Fruit fly (Drosophila melanogaster) whole organism, prepupa: ENCODE measurements around the gene CG4199.

Source experiments
- Blimp-1 ChIP-seq: fragments of 200-800 bp; sonication (Bioruptor generic); optimal IDR thresholded peaks from 3 replicates; lab custom pipeline; 2017; ENCODE audit warnings: missing biosample characterization, missing genetic modification characterization, mild to moderate bottlenecking, moderate library complexity, missing genetic modification reagents
- CG10631 ChIP-seq: fragments of 200-800 bp; sonication (Bioruptor generic); optimal IDR thresholded peaks from 2 replicates; lab custom pipeline; 2016; ENCODE audit warnings: missing biosample characterization, missing genetic modification characterization
- CG10669 ChIP-seq: fragments of 200-800 bp; sonication (Bioruptor generic); optimal IDR thresholded peaks from 3 replicates; lab custom pipeline; 2018; ENCODE audit warnings: missing biosample characterization, mild to moderate bottlenecking, missing genetic modification characterization, moderate library complexity
- CG11762 ChIP-seq: fragments of 200-800 bp; sonication (Bioruptor generic); optimal IDR thresholded peaks from 3 replicates; lab custom pipeline; 2016; ENCODE audit warnings: missing biosample characterization, missing genetic modification characterization; ENCODE audit not compliant: insufficient read depth
- CG1621 ChIP-seq: fragments of 200-800 bp; sonication (Bioruptor generic); optimal IDR thresholded peaks from 3 replicates; lab custom pipeline; 2018; ENCODE audit warnings: missing biosample characterization, mild to moderate bottlenecking, missing genetic modification characterization
- CG16779 ChIP-seq: fragments of 200-800 bp; sonication (Bioruptor generic); optimal IDR thresholded peaks from 3 replicates; lab custom pipeline; 2017; ENCODE audit warnings: missing biosample characterization, mild to moderate bottlenecking, missing genetic modification characterization
- CG3032 ChIP-seq: fragments of 200-800 bp; optimal IDR thresholded peaks from 2 replicates; lab custom pipeline; 2019; ENCODE audit warnings: missing biosample characterization, mild to moderate bottlenecking, missing genetic modification characterization, moderate library complexity
- CG31627 ChIP-seq: fragments of 200-800 bp; sonication (Bioruptor generic); optimal IDR thresholded peaks from 3 replicates; lab custom pipeline; 2016; ENCODE audit warnings: missing biosample characterization, missing genetic modification characterization
- CG32006 ChIP-seq: fragments of 200-800 bp; sonication (Bioruptor generic); optimal IDR thresholded peaks from 3 replicates; lab custom pipeline; 2017; ENCODE audit warnings: missing biosample characterization, mild to moderate bottlenecking, missing genetic modification characterization
- CG34406 ChIP-seq: fragments of 200-800 bp; sonication (Bioruptor generic); optimal IDR thresholded peaks from 3 replicates; lab custom pipeline; 2016; ENCODE audit warnings: missing biosample characterization, missing genetic modification characterization
- CG3919 ChIP-seq: fragments of 200-800 bp; sonication (Bioruptor generic); optimal IDR thresholded peaks from 3 replicates; lab custom pipeline; 2016; ENCODE audit warnings: missing biosample characterization, missing genetic modification characterization
- CG6163 ChIP-seq: fragments of 200-800 bp; sonication (Bioruptor generic); IDR thresholded peaks from 3 replicates; pipeline ENCODE4 v1.3.6; 2022; ENCODE audit warnings: missing biosample characterization, missing genetic modification characterization
- CG6276 ChIP-seq: fragments of 200-800 bp; sonication (Bioruptor generic); optimal IDR thresholded peaks from 2 replicates; lab custom pipeline; 2017; ENCODE audit warnings: missing biosample characterization, mild to moderate bottlenecking, missing genetic modification characterization
- CG6792 ChIP-seq: fragments of 200-800 bp; sonication (Bioruptor generic); optimal IDR thresholded peaks from 3 replicates; lab custom pipeline; 2016; ENCODE audit warnings: missing biosample characterization, missing genetic modification characterization
- CG6854 ChIP-seq: fragments of 200-800 bp; sonication (Bioruptor generic); optimal IDR thresholded peaks from 2 replicates; lab custom pipeline; 2017; ENCODE audit warnings: missing biosample characterization, mild to moderate bottlenecking, missing genetic modification characterization
- CG8119 ChIP-seq: fragments of 200-800 bp; sonication (Bioruptor generic); IDR thresholded peaks from 3 replicates; pipeline ENCODE4 v1.3.6; 2022; ENCODE audit warnings: missing biosample characterization, missing genetic modification characterization
- CG8632 ChIP-seq: fragments of 200-800 bp; sonication (Bioruptor generic); optimal IDR thresholded peaks from 3 replicates; lab custom pipeline; 2016; ENCODE audit warnings: missing biosample characterization, missing genetic modification characterization
- Eip75B ChIP-seq: fragments of 200-800 bp; sonication (Bioruptor generic); optimal IDR thresholded peaks from 3 replicates; lab custom pipeline; 2016; ENCODE audit warnings: missing biosample characterization, missing genetic modification characterization
- Eip78C ChIP-seq: fragments of 200-800 bp; sonication (Bioruptor generic); peaks from one replicate; lab custom pipeline; 2016; ENCODE audit warnings: missing biosample characterization, missing genetic modification characterization
- Eip93F ChIP-seq: fragments of 200-800 bp; sonication (Bioruptor generic); optimal IDR thresholded peaks from 2 replicates; lab custom pipeline; 2016; ENCODE audit warnings: missing biosample characterization, mild to moderate bottlenecking, missing genetic modification characterization
- Ets21C ChIP-seq: fragments of 200-800 bp; sonication (Bioruptor generic); optimal IDR thresholded peaks from 3 replicates; lab custom pipeline; 2016; ENCODE audit warnings: missing biosample characterization, missing genetic modification characterization
- Ets96B ChIP-seq: fragments of 200-800 bp; optimal IDR thresholded peaks from 2 replicates; lab custom pipeline; 2019; ENCODE audit warnings: missing biosample characterization, mild to moderate bottlenecking, missing genetic modification characterization, moderate library complexity
- Hr38 ChIP-seq: sonication (Bioruptor generic); optimal IDR thresholded peaks from 2 replicates; lab custom pipeline; 2016; ENCODE audit warnings: missing biosample characterization, missing genetic modification characterization
- Hr39 ChIP-seq: fragments of 200-800 bp; sonication (Bioruptor generic); optimal IDR thresholded peaks from 2 replicates; lab custom pipeline; 2016; ENCODE audit warnings: missing biosample characterization, missing genetic modification characterization
- Lpt ChIP-seq: fragments of 200-800 bp; sonication (Bioruptor generic); optimal IDR thresholded peaks from 3 replicates; lab custom pipeline; 2016; ENCODE audit warnings: missing biosample characterization, missing genetic modification characterization
- Met ChIP-seq: fragments of 200-800 bp; sonication (Bioruptor generic); optimal IDR thresholded peaks from 3 replicates; lab custom pipeline; 2016; ENCODE audit warnings: missing biosample characterization, missing genetic modification characterization
- OdsH ChIP-seq: fragments of 200-800 bp; sonication (Bioruptor generic); optimal IDR thresholded peaks from 3 replicates; lab custom pipeline; 2016; ENCODE audit warnings: missing biosample characterization, missing genetic modification characterization
- Smox ChIP-seq: fragments of 200-800 bp; sonication (Bioruptor generic); optimal IDR thresholded peaks from 3 replicates; lab custom pipeline; 2016; ENCODE audit warnings: missing biosample characterization, missing genetic modification characterization
- Sox14 ChIP-seq: fragments of 200-800 bp; sonication (Bioruptor generic); optimal IDR thresholded peaks from 3 replicates; lab custom pipeline; 2016; ENCODE audit warnings: missing biosample characterization, missing genetic modification characterization
- Sox15 ChIP-seq: fragments of 200-800 bp; sonication (Bioruptor generic); optimal IDR thresholded peaks from 3 replicates; lab custom pipeline; 2016; ENCODE audit warnings: missing biosample characterization, missing genetic modification characterization
- achi ChIP-seq: fragments of 200-800 bp; sonication (Bioruptor generic); optimal IDR thresholded peaks from 3 replicates; lab custom pipeline; 2016; ENCODE audit warnings: missing biosample characterization, missing genetic modification characterization
- acj6 ChIP-seq: fragments of 200-800 bp; sonication (Bioruptor generic); optimal IDR thresholded peaks from 3 replicates; lab custom pipeline; 2016; ENCODE audit warnings: missing biosample characterization, missing genetic modification characterization
- cyc ChIP-seq: fragments of 200-800 bp; sonication (Bioruptor generic); optimal IDR thresholded peaks from 3 replicates; lab custom pipeline; 2016; ENCODE audit warnings: missing biosample characterization, missing genetic modification characterization
- dac ChIP-seq: fragments of 200-800 bp; sonication (Bioruptor generic); optimal IDR thresholded peaks from 2 replicates; lab custom pipeline; 2017; ENCODE audit warnings: missing biosample characterization, mild to moderate bottlenecking, missing genetic modification characterization
- dsx ChIP-seq: fragments of 200-800 bp; optimal IDR thresholded peaks from 3 replicates; lab custom pipeline; 2019; ENCODE audit warnings: missing biosample characterization, mild to moderate bottlenecking, missing genetic modification characterization, moderate library complexity; ENCODE audit not compliant: poor library complexity, severe bottlenecking
- eg ChIP-seq: fragments of 200-800 bp; sonication (Bioruptor generic); IDR thresholded peaks from 3 replicates; pipeline ENCODE4 v1.3.6; 2022; ENCODE audit warnings: missing biosample characterization, missing genetic modification characterization
- esn ChIP-seq: fragments of 200-800 bp; sonication (Bioruptor generic); optimal IDR thresholded peaks from 2 replicates; lab custom pipeline; 2016; ENCODE audit warnings: missing biosample characterization, mild to moderate bottlenecking, missing genetic modification characterization, moderate library complexity
- fd59A ChIP-seq: fragments of 200-800 bp; sonication (Bioruptor generic); optimal IDR thresholded peaks from 2 replicates; lab custom pipeline; 2017; ENCODE audit warnings: missing biosample characterization, mild to moderate bottlenecking, missing genetic modification characterization, missing genetic modification reagents
- fd85E ChIP-seq: fragments of 200-800 bp; sonication (Bioruptor generic); optimal IDR thresholded peaks from 3 replicates; lab custom pipeline; 2016; ENCODE audit warnings: missing biosample characterization, missing genetic modification characterization
- fkh ChIP-seq: fragments of 200-800 bp; sonication (Bioruptor generic); optimal IDR thresholded peaks from 3 replicates; lab custom pipeline; 2017; ENCODE audit warnings: missing biosample characterization, mild to moderate bottlenecking, missing genetic modification characterization, moderate library complexity
- pdm3 ChIP-seq: fragments of 200-800 bp; sonication (Bioruptor generic); optimal IDR thresholded peaks from 3 replicates; lab custom pipeline; 2016; ENCODE audit warnings: missing biosample characterization, missing genetic modification characterization
- spab ChIP-seq: fragments of 200-800 bp; sonication (Bioruptor generic); optimal IDR thresholded peaks from 2 replicates; lab custom pipeline; 2017; ENCODE audit warnings: missing biosample characterization, mild to moderate bottlenecking, missing genetic modification characterization, missing genetic modification reagents
- ss ChIP-seq, 2 experiments: fragments of 200-800 bp; sonication (Bioruptor generic); optimal IDR thresholded peaks; 2 replicates in 1 of 2; 3 replicates in 1 of 2; lab custom pipeline; 2017 to 2018; ENCODE audit warnings: mild to moderate bottlenecking in 2 of 2, missing biosample characterization in 2 of 2, missing genetic modification characterization in 2 of 2, moderate library complexity in 1 of 2
- svp ChIP-seq: fragments of 200-800 bp; sonication (Bioruptor generic); peaks from one replicate; lab custom pipeline; 2016; ENCODE audit warnings: missing biosample characterization, missing genetic modification characterization
- topi ChIP-seq: fragments of 200-800 bp; sonication (Bioruptor generic); optimal IDR thresholded peaks from 3 replicates; lab custom pipeline; 2016; ENCODE audit warnings: missing biosample characterization, missing genetic modification characterization
- vri ChIP-seq: fragments of 200-800 bp; sonication (Bioruptor generic); optimal IDR thresholded peaks from 3 replicates; lab custom pipeline; 2016; ENCODE audit warnings: missing biosample characterization, mild to moderate bottlenecking, missing genetic modification characterization

Gene CG4199

DNA sequence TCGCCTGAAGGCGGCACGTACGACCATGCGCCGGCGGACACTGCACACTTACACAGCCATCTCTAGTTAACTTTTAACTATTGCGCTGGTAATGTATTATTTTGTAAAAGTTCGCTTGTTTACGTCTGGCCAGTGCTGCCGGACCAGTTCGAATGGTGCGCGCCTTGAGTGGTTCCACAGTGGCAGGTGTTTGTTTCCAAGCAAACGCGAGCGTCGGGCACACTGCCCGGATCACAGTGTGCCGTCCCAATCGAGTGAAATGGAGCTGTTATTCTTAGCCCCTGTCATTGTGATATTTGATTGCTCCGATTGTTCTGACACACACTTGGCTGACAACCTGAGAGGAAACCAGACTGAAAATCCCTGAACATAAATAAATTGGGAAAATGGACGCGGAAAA, at the start of gene CG4199:
CG4199 (minus strand) TSS at position 159 of the 400 bp plus-strand sequence.
- TF ChIP-seq Sox14 (GFP tag; lab: Kevin White, UChicago) = peak; percentile 14
- TF ChIP-seq achi (GFP tag; lab: Kevin White, UChicago) = peak; percentile 32
- peak; percentile 41 for TF ChIP-seq Eip78C (GFP tag; lab: Kevin White, UChicago)
- peak; percentile 57 for TF ChIP-seq fkh
- no peak for TF ChIP-seq CG3919 (GFP tag; lab: Kevin White, UChicago)
- TF ChIP-seq CG1621 (tag; lab: Kevin White, UChicago) = peak; percentile 19
- TF ChIP-seq esn (GFP tag; lab: Kevin White, UChicago) = peak; percentile 6
- no peak for TF ChIP-seq topi (GFP tag; lab: Kevin White, UChicago)
- no peak for TF ChIP-seq Hr38 (GFP tag; lab: Kevin White, UChicago)
- TF ChIP-seq, all 60 proteins: peak for 6

DNA sequence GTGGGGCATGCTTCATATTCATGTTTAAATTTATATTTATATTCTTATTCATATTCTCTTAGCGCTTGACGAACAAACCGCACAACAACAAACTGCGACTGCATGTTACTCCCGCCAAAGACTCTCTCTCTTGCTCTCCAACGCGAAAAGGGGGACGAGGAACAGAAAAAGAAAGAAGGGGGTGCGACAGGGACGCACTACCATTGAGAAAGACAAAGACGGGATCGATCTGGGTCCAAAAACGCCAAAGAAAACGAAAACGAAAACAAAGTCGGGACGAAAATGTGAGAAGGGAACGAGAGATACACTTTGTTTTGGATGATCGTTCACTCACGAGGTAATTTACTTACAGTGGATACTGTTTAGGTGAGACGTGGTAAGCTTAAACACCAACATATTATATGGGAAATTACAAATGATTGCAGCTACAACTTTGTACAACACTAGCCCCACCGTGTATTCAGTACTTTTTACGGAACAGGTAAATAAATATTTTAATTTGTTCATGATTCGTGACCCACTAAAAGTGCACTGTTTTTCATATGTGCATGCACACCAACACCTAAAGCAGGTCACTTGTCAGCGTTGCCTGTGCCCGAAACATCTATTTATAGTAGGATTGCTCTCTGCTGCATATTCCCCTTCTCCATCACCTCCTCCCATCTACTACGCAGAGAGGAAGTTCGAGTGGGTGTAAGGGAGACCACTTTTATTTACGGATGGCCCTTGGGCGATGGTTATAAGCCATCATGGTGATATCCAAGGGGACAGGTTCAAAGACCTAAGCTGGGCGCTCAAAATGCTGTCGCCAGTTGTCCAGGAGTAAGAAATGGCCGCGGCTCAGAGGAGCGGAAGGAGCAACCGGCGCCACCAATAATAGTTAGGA, 48.7 kb upstream of the CG4199 start:
- peak; percentile 93 for TF ChIP-seq Eip78C (GFP tag; lab: Kevin White, UChicago)
- TF ChIP-seq pdm3 (GFP tag; lab: Kevin White, UChicago) = peak; percentile 75
- TF ChIP-seq dac (GFP tag; lab: Kevin White, UChicago) = peak; percentile 33
- peak; percentile 80 for TF ChIP-seq Hr39 (GFP tag; lab: Kevin White, UChicago)
- peak; percentile 60; the same call in 2 of the 3 replicates for TF ChIP-seq eg
- peak; percentile 70 for TF ChIP-seq achi (GFP tag; lab: Kevin White, UChicago)
- TF ChIP-seq vri = no peak
- peak; percentile 65 for TF ChIP-seq CG11762 (GFP tag; lab: Kevin White, UChicago)
- peak; percentile 73 for TF ChIP-seq acj6 (GFP tag; lab: Kevin White, UChicago)
- peak; percentile 66 to 73 for TF ChIP-seq ss (GFP tag; optimal IDR thresholded peaks at IDR 0.05; lab: Kevin White, UChicago)
- TF ChIP-seq CG6854 (GFP tag; lab: Kevin White, UChicago) = no peak
- no peak for TF ChIP-seq fd85E
- peak; percentile 34 for TF ChIP-seq Lpt
- TF ChIP-seq Met (GFP tag; lab: Kevin White, UChicago) = peak; percentile 78
- peak; percentile 68 for TF ChIP-seq fd59A (GFP tag; lab: Kevin White, UChicago)
- peak; percentile 94 for TF ChIP-seq Blimp-1 (GFP tag; lab: Kevin White, UChicago)
- peak; percentile 72 for TF ChIP-seq CG8119 (GFP tag; lab: Robert Waterston, UW)
- peak; percentile 65 for TF ChIP-seq CG3032 (tag; lab: Kevin White, UChicago)
- peak; percentile 66 for TF ChIP-seq dsx
- TF ChIP-seq cyc (GFP tag; lab: Kevin White, UChicago) = peak; percentile 70
- TF ChIP-seq CG8632 (GFP tag; lab: Kevin White, UChicago) = peak; percentile 68
- peak; percentile 70 for TF ChIP-seq Smox (GFP tag; lab: Kevin White, UChicago)
- peak; percentile 55 for TF ChIP-seq spab (GFP tag; lab: Kevin White, UChicago)
- TF ChIP-seq CG10631 (GFP tag; lab: Kevin White, UChicago) = peak; percentile 66
- peak; percentile 78 for TF ChIP-seq topi (GFP tag; lab: Kevin White, UChicago)
- peak; percentile 68 for TF ChIP-seq CG32006 (GFP tag; lab: Kevin White, UChicago)
- peak; percentile 57 for TF ChIP-seq Eip93F (GFP tag; lab: Kevin White, UChicago)
- TF ChIP-seq Ets21C (GFP tag; lab: Kevin White, UChicago) = peak; percentile 59
- TF ChIP-seq CG31627 (GFP tag; lab: Kevin White, UChicago) = peak; percentile 68
- TF ChIP-seq Sox15 (GFP tag; lab: Kevin White, UChicago) = peak; percentile 56
- TF ChIP-seq CG1621 (tag; lab: Kevin White, UChicago) = peak; percentile 26
- TF ChIP-seq OdsH (GFP tag; lab: Kevin White, UChicago) = peak; percentile 80
- TF ChIP-seq CG16779 (tag; lab: Kevin White, UChicago) = no peak
- peak; percentile 73 for TF ChIP-seq CG6792
- peak; percentile 69; the same call in 2 of the 3 replicates for TF ChIP-seq CG6163
- peak; percentile 74 for TF ChIP-seq CG3919 (GFP tag; lab: Kevin White, UChicago)
- peak; percentile 94 for TF ChIP-seq svp (GFP tag; lab: Kevin White, UChicago)
- no peak for TF ChIP-seq CG6276 (GFP tag; lab: Kevin White, UChicago)
- TF ChIP-seq Hr38 (GFP tag; lab: Kevin White, UChicago) = no peak
- peak; percentile 68 for TF ChIP-seq CG34406
- TF ChIP-seq Eip75B (GFP tag; lab: Kevin White, UChicago) = peak; percentile 84
- peak; percentile 66 for TF ChIP-seq Ets96B
- TF ChIP-seq CG10669 (GFP tag; lab: Kevin White, UChicago) = peak; percentile 65
